Worm (Caenorhabditis elegans): ENCODE measurements around the gene tre-5.

Gene tre-5

ce11 chrII:41914-42313, 13.2 kb downstream of the tre-5 start, which contains the start of gene F23F1.10:
Gene F23F1.10 (minus strand): TSS chrII:41982.
- TF ChIP-seq ztf-29 (GFP tag; IDR thresholded peaks at IDR 0.05) (no peak), T22C8.4 (GFP tag; IDR thresholded peaks at IDR 0.05) (no peak), ref-1 (GFP tag; conservative IDR thresholded peaks at IDR 0.05) (no peak), cog-1 (tag; optimal IDR thresholded peaks at IDR 0.05) (no peak), med-1 (GFP tag; optimal IDR thresholded peaks at IDR 0.05; ENCODE audit: insufficient read depth) (no peak), tab-1 (GFP tag; IDR thresholded peaks at IDR 0.05) (no peak), ztf-23 (GFP tag; IDR thresholded peaks at IDR 0.05) (no peak)

ce11 chrII:39437-39836, 15.7 kb downstream of the tre-5 start, which contains the start of gene spp-24:
Gene spp-24 (minus strand): TSS chrII:39537.
- TF ChIP-seq ztf-23 (GFP tag; IDR thresholded peaks at IDR 0.05) (no peak), ztf-29 (GFP tag; IDR thresholded peaks at IDR 0.05) (no peak), flt-1 (GFP tag; IDR thresholded peaks at IDR 0.05) (no peak), ref-1 (GFP tag; conservative IDR thresholded peaks at IDR 0.05) (no peak), T22C8.4 (GFP tag; IDR thresholded peaks at IDR 0.05) (no peak), tab-1 (GFP tag; IDR thresholded peaks at IDR 0.05) (no peak), klf-2 (GFP tag; conservative IDR thresholded peaks at IDR 0.05) (no peak), med-1 (GFP tag; optimal IDR thresholded peaks at IDR 0.05; ENCODE audit: insufficient read depth) (no peak), cog-1 (tag; optimal IDR thresholded peaks at IDR 0.05) (no peak)

ce11 chrII:37213-37612, 17.9 kb downstream of the tre-5 start, which contains the start of gene F23F1.6:
Gene F23F1.6 (minus strand): TSS chrII:37313.
- TF ChIP-seq klf-2 (GFP tag; conservative IDR thresholded peaks at IDR 0.05) (no peak), flt-1 (GFP tag; IDR thresholded peaks at IDR 0.05) (no peak), T22C8.4 (GFP tag; IDR thresholded peaks at IDR 0.05) (no peak)

ce11 chrII:33904-34303, 21.2 kb downstream of the tre-5 start, which contains the start of gene F23F1.2:
Gene F23F1.2 (plus strand): TSS chrII:34204.
- TF ChIP-seq ref-1 (GFP tag; conservative IDR thresholded peaks at IDR 0.05) (no peak), ztf-23 (GFP tag; IDR thresholded peaks at IDR 0.05) (no peak), klf-2 (GFP tag; conservative IDR thresholded peaks at IDR 0.05) (no peak), cog-1 (tag; optimal IDR thresholded peaks at IDR 0.05) (no peak), med-1 (GFP tag; optimal IDR thresholded peaks at IDR 0.05; ENCODE audit: insufficient read depth) (no peak), T22C8.4 (GFP tag; IDR thresholded peaks at IDR 0.05) (no peak), tab-1 (GFP tag; IDR thresholded peaks at IDR 0.05) (no peak), flt-1 (GFP tag; IDR thresholded peaks at IDR 0.05) (no peak), ztf-29 (GFP tag; IDR thresholded peaks at IDR 0.05) (no peak)

ce11 chrII:31521-31920, 23.6 kb downstream of the tre-5 start, which contains the start of the genes F23F1.5 and fbxc-54:
Gene F23F1.5 (minus strand): TSS chrII:31584.
Gene fbxc-54 (plus strand): TSS chrII:31719.
- TF ChIP-seq klf-2 (GFP tag; conservative IDR thresholded peaks at IDR 0.05) (no peak), med-1 (GFP tag; optimal IDR thresholded peaks at IDR 0.05; ENCODE audit: insufficient read depth) (no peak), flt-1 (GFP tag; IDR thresholded peaks at IDR 0.05) (no peak), cog-1 (tag; optimal IDR thresholded peaks at IDR 0.05) (no peak), ref-1 (GFP tag; conservative IDR thresholded peaks at IDR 0.05) (no peak), tab-1 (GFP tag; IDR thresholded peaks at IDR 0.05) (no peak), ztf-23 (GFP tag; IDR thresholded peaks at IDR 0.05) (no peak), ztf-29 (GFP tag; IDR thresholded peaks at IDR 0.05) (no peak), T22C8.4 (GFP tag; IDR thresholded peaks at IDR 0.05) (no peak)

ce11 chrII:29578-29977, 25.5 kb downstream of the tre-5 start:
- TF ChIP-seq flt-1 (GFP tag; IDR thresholded peaks at IDR 0.05) (no peak), ztf-29 (GFP tag; IDR thresholded peaks at IDR 0.05) (no peak), cog-1 (tag; optimal IDR thresholded peaks at IDR 0.05) (no peak), T22C8.4 (GFP tag; IDR thresholded peaks at IDR 0.05) (no peak), ztf-23 (GFP tag; IDR thresholded peaks at IDR 0.05) (no peak), med-1 (GFP tag; optimal IDR thresholded peaks at IDR 0.05; ENCODE audit: insufficient read depth) (no peak), ref-1 (GFP tag; conservative IDR thresholded peaks at IDR 0.05) (no peak), klf-2 (GFP tag; conservative IDR thresholded peaks at IDR 0.05) (no peak), tab-1 (GFP tag; IDR thresholded peaks at IDR 0.05) (no peak)

- TF ChIP-seq klf-2 (GFP tag; conservative IDR thresholded peaks at IDR 0.05) (no peak), tab-1 (GFP tag; IDR thresholded peaks at IDR 0.05) (no peak), ref-1 (GFP tag; conservative IDR thresholded peaks at IDR 0.05) (no peak), flt-1 (GFP tag; IDR thresholded peaks at IDR 0.05) (no peak), ztf-23 (GFP tag; IDR thresholded peaks at IDR 0.05) (no peak), med-1 (GFP tag; optimal IDR thresholded peaks at IDR 0.05; ENCODE audit: insufficient read depth) (no peak), T22C8.4 (GFP tag; IDR thresholded peaks at IDR 0.05) (no peak), cog-1 (tag; optimal IDR thresholded peaks at IDR 0.05) (no peak), ztf-29 (GFP tag; IDR thresholded peaks at IDR 0.05) (no peak)
These were observed 26.8 kb downstream of the tre-5 start, which contains the start of gene F23F1.4 for ce11 chrII:28283-28682. Gene F23F1.4 (minus strand): TSS chrII:28423.

- no peak for TF ChIP-seq med-1 (GFP tag; optimal IDR thresholded peaks at IDR 0.05; ENCODE audit: insufficient read depth)
- TF ChIP-seq cog-1 (tag; optimal IDR thresholded peaks at IDR 0.05) = peak; percentile 26
- TF ChIP-seq tab-1 (GFP tag; IDR thresholded peaks at IDR 0.05) = no peak
- TF ChIP-seq ztf-23 (GFP tag; IDR thresholded peaks at IDR 0.05) = 0 out of 2 replicates have a peak, but pooled peaks have one; percentile 56
- TF ChIP-seq flt-1 (GFP tag; IDR thresholded peaks at IDR 0.05) = no peak
These were observed 30.5 kb downstream of the tre-5 start, which contains the start of gene enee-1 for ce11 chrII:24559-24998. Gene enee-1 (plus strand): TSS chrII:24666.

ce11 chrII:23739-24138, 31.4 kb downstream of the tre-5 start:
- TF ChIP-seq tab-1 (GFP tag; IDR thresholded peaks at IDR 0.05) = no peak
- TF ChIP-seq T22C8.4 (GFP tag; IDR thresholded peaks at IDR 0.05) = no peak
- TF ChIP-seq ztf-23 (GFP tag; IDR thresholded peaks at IDR 0.05) = no peak
- no peak for TF ChIP-seq flt-1 (GFP tag; IDR thresholded peaks at IDR 0.05)
- TF ChIP-seq ztf-29 (GFP tag; IDR thresholded peaks at IDR 0.05) = no peak
- TF ChIP-seq ref-1 (GFP tag; conservative IDR thresholded peaks at IDR 0.05) = no peak

ce11 chrII:23025-23424, 32.1 kb downstream of the tre-5 start, which contains the start of gene sqt-2:
Gene sqt-2 (plus strand): TSS chrII:23325.
- TF ChIP-seq T22C8.4 (GFP tag; IDR thresholded peaks at IDR 0.05) (no peak), flt-1 (GFP tag; IDR thresholded peaks at IDR 0.05) (no peak), med-1 (GFP tag; optimal IDR thresholded peaks at IDR 0.05; ENCODE audit: insufficient read depth) (no peak), ztf-29 (GFP tag; IDR thresholded peaks at IDR 0.05) (no peak), ref-1 (GFP tag; conservative IDR thresholded peaks at IDR 0.05) (no peak), cog-1 (tag; optimal IDR thresholded peaks at IDR 0.05) (no peak), klf-2 (GFP tag; conservative IDR thresholded peaks at IDR 0.05) (no peak), ztf-23 (GFP tag; IDR thresholded peaks at IDR 0.05) (no peak)
